Fruit fly (Drosophila melanogaster) whole organism, pupa: Measurements from ENCODE around the gene CG14346.

Experiments used
- CG14655 ChIP-seq: fragments of 200-800 bp; sonication (Bioruptor generic); optimal IDR thresholded peaks from 3 replicates; lab custom pipeline; 2017; ENCODE audit warnings: mild to moderate bottlenecking, missing biosample characterization, missing genetic modification reagents, missing genetic modification characterization
- CG32121 ChIP-seq: fragments of 200-800 bp; sonication (Bioruptor generic); IDR thresholded peaks from 2 replicates; pipeline ENCODE4 v1.3.6; 2022; ENCODE audit warnings: missing biosample characterization, missing genetic modification characterization
- CG4496 ChIP-seq: fragments of 200-800 bp; sonication (Bioruptor generic); IDR thresholded peaks from 3 replicates; pipeline ENCODE4 v1.3.6; 2022; ENCODE audit warnings: missing biosample characterization, missing genetic modification characterization
- CG8159 ChIP-seq: fragments of 200-800 bp; sonication (Bioruptor generic); optimal IDR thresholded peaks from 3 replicates; lab custom pipeline; 2018; ENCODE audit warnings: missing biosample characterization, mild to moderate bottlenecking, missing genetic modification characterization, moderate library complexity
- CG8301 ChIP-seq: fragments of 200-800 bp; sonication (Bioruptor generic); optimal IDR thresholded peaks from 2 replicates; lab custom pipeline; 2018; ENCODE audit warnings: missing biosample characterization, mild to moderate bottlenecking, missing genetic modification characterization
- CG9948 ChIP-seq: fragments of 200-800 bp; sonication (Bioruptor generic); optimal IDR thresholded peaks from 2 replicates; lab custom pipeline; 2018; ENCODE audit warnings: missing biosample characterization, mild to moderate bottlenecking, missing genetic modification characterization, moderate library complexity
- rn ChIP-seq: fragments of 200-800 bp; sonication (Bioruptor generic); IDR thresholded peaks from 2 replicates; pipeline ENCODE4 v1.3.6; 2022; ENCODE audit warnings: missing biosample characterization, missing genetic modification characterization

DNA sequence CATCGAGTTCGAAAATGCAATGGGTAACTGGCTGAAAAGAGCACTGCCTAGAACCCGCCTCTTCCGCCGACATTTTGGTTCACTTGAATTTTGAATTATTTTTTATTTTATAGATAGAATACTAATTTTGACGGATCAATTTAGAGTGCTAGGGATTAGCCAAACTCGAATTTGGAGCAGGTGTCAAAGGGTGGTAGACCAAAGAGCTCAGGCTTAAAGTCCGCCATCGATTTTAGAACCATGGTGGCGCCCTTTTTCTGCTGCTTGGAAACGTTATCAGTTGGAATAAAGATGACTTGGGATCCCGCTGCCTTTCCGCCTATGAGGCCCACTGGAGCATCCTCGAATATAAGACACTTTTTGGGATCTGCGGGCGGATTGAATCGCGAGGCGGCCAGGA, 13.0 kb upstream of the CG14346 start, which contains the start of gene CG31924:
- TF ChIP-seq CG14655 (GFP tag; lab: Kevin White, UChicago) (no peak), CG4496 (GFP tag; lab: Robert Waterston, UW) (no peak), rn (no peak), CG9948 (tag; lab: Kevin White, UChicago) (no peak), CG8159 (tag; lab: Kevin White, UChicago) (no peak), CG8301 (tag; lab: Kevin White, UChicago) (no peak), CG32121 (GFP tag; lab: Robert Waterston, UW) (no peak)
